Fruit fly (Drosophila melanogaster) whole organism, embryonic: ENCODE data around the gene AP-2alpha.

Experiments
- ATbp ChIP-seq: fragments of 200-800 bp; sonication (Bioruptor generic); optimal IDR thresholded peaks from 2 replicates; lab custom pipeline; 2017; ENCODE audit warnings: missing biosample characterization, mild to moderate bottlenecking, missing genetic modification characterization, missing genetic modification reagents
- Abd-B ChIP-seq: fragments of 200-800 bp; sonication (Bioruptor generic); optimal IDR thresholded peaks from 2 replicates; lab custom pipeline; 2018; ENCODE audit warnings: missing biosample characterization, mild to moderate bottlenecking, missing genetic modification characterization, moderate library complexity
- Blimp-1 ChIP-seq: fragments of 200-800 bp; sonication (Bioruptor generic); optimal IDR thresholded peaks from 3 replicates; lab custom pipeline; 2018; ENCODE audit warnings: missing biosample characterization, missing genetic modification characterization, mild to moderate bottlenecking, moderate library complexity, missing genetic modification reagents
- CG10147 ChIP-seq: fragments of 200-800 bp; sonication (Bioruptor generic); optimal IDR thresholded peaks from 2 replicates; lab custom pipeline; 2019; ENCODE audit warnings: missing biosample characterization, mild to moderate bottlenecking, missing genetic modification characterization, moderate library complexity
- CG11093 ChIP-seq: fragments of 200-800 bp; sonication (Bioruptor generic); IDR thresholded peaks from 3 replicates; pipeline ENCODE4 v1.3.6; 2022; ENCODE audit warnings: missing biosample characterization, missing genetic modification characterization
- CG12659 ChIP-seq: fragments of 200-800 bp; sonication (Bioruptor generic); optimal IDR thresholded peaks from 3 replicates; lab custom pipeline; 2017; ENCODE audit warnings: mild to moderate bottlenecking, missing biosample characterization, missing genetic modification reagents, missing genetic modification characterization
- CG12769 ChIP-seq: fragments of 200-800 bp; sonication (Bioruptor generic); optimal IDR thresholded peaks from 2 replicates; lab custom pipeline; 2019; ENCODE audit warnings: missing biosample characterization, mild to moderate bottlenecking, missing genetic modification characterization, moderate library complexity
- CG15696 ChIP-seq: fragments of 200-800 bp; sonication (Bioruptor generic); optimal IDR thresholded peaks from 2 replicates; lab custom pipeline; 2019; ENCODE audit warnings: missing biosample characterization, mild to moderate bottlenecking, missing genetic modification characterization, moderate library complexity
- CG17568 ChIP-seq: fragments of 200-800 bp; sonication (Bioruptor generic); optimal IDR thresholded peaks from 2 replicates; lab custom pipeline; 2018; ENCODE audit warnings: missing biosample characterization, mild to moderate bottlenecking, missing genetic modification characterization, moderate library complexity
- CG18764 ChIP-seq: fragments of 200-800 bp; sonication (Bioruptor generic); optimal IDR thresholded peaks from 3 replicates; lab custom pipeline; 2016; ENCODE audit warnings: missing biosample characterization, missing genetic modification characterization
- CG2199 ChIP-seq: fragments of 200-800 bp; sonication (Bioruptor generic); IDR thresholded peaks from 3 replicates; pipeline ENCODE4 v1.3.6; 2022; ENCODE audit warnings: missing biosample characterization, missing genetic modification characterization
- CG2202 ChIP-seq: fragments of 200-800 bp; sonication (Bioruptor generic); optimal IDR thresholded peaks from 2 replicates; lab custom pipeline; 2018; ENCODE audit warnings: missing biosample characterization, mild to moderate bottlenecking, missing genetic modification characterization
- CG4282 ChIP-seq: fragments of 200-800 bp; sonication (Bioruptor generic); optimal IDR thresholded peaks from 2 replicates; lab custom pipeline; 2016; ENCODE audit warnings: missing biosample characterization, missing genetic modification characterization
- CG4730 ChIP-seq: fragments of 200-800 bp; sonication (Bioruptor generic); IDR thresholded peaks from 2 replicates; pipeline ENCODE4 v1.3.6; 2022; ENCODE audit warnings: missing biosample characterization, missing genetic modification characterization
- CG4854 ChIP-seq: fragments of 200-800 bp; sonication (Bioruptor generic); optimal IDR thresholded peaks from 2 replicates; lab custom pipeline; 2016; ENCODE audit warnings: missing biosample characterization, missing genetic modification characterization, inconsistent platforms
- CG5180 ChIP-seq: fragments of 200-800 bp; sonication (Bioruptor generic); optimal IDR thresholded peaks from 3 replicates; lab custom pipeline; 2017; ENCODE audit warnings: missing biosample characterization, missing genetic modification characterization, mild to moderate bottlenecking, moderate library complexity, missing genetic modification reagents
- CG6765 ChIP-seq: fragments of 200-800 bp; sonication (Bioruptor generic); optimal IDR thresholded peaks from 3 replicates; lab custom pipeline; 2017; ENCODE audit warnings: missing biosample characterization, mild to moderate bottlenecking, missing genetic modification characterization
- CG6813 ChIP-seq: fragments of 200-800 bp; sonication (Bioruptor generic); optimal IDR thresholded peaks from 2 replicates; lab custom pipeline; 2017; ENCODE audit warnings: missing biosample characterization, missing genetic modification characterization, mild to moderate bottlenecking, moderate library complexity, missing genetic modification reagents
- CHES-1-like ChIP-seq: fragments of 200-800 bp; sonication (Bioruptor generic); optimal IDR thresholded peaks from 2 replicates; lab custom pipeline; 2016; ENCODE audit warnings: missing biosample characterization, missing genetic modification characterization
- CrebB ChIP-seq: fragments of 200-800 bp; sonication (Bioruptor generic); optimal IDR thresholded peaks from 3 replicates; lab custom pipeline; 2018; ENCODE audit warnings: missing biosample characterization, mild to moderate bottlenecking, missing genetic modification characterization
- D ChIP-seq, 2 experiments: fragments of 200-800 bp in 1 of 2; fragments of >200 bp in 1 of 2; sonication (Bioruptor generic) in 1 of 2; optimal IDR thresholded peaks; 2 replicates in 1 of 2; 3 replicates in 1 of 2; lab custom pipeline; 2017; ENCODE audit warnings: mild to moderate bottlenecking in 1 of 2, missing biosample characterization in 1 of 2, missing genetic modification characterization in 1 of 2, missing genetic modification reagents in 1 of 2
- Ets65A ChIP-seq: fragments of 200-800 bp; sonication (Bioruptor generic); peaks from one replicate; lab custom pipeline; 2016; ENCODE audit warnings: missing biosample characterization, missing genetic modification characterization
- Hey ChIP-seq: fragments of 200-800 bp; sonication (Bioruptor generic); optimal IDR thresholded peaks from 3 replicates; lab custom pipeline; 2018; ENCODE audit warnings: missing biosample characterization, mild to moderate bottlenecking, missing genetic modification characterization
- HmgD ChIP-seq: fragments of 200-800 bp; sonication (Bioruptor generic); optimal IDR thresholded peaks from 3 replicates; lab custom pipeline; 2016; ENCODE audit warnings: missing biosample characterization, missing genetic modification characterization
- HmgZ ChIP-seq: fragments of 200-800 bp; sonication (Bioruptor generic); optimal IDR thresholded peaks from 2 replicates; lab custom pipeline; 2018; ENCODE audit warnings: missing biosample characterization, mild to moderate bottlenecking, missing genetic modification characterization
- Hmr ChIP-seq: fragments of 200-800 bp; sonication (Bioruptor generic); optimal IDR thresholded peaks from 3 replicates; lab custom pipeline; 2017; ENCODE audit warnings: mild to moderate bottlenecking, missing biosample characterization, missing genetic modification reagents, missing genetic modification characterization
- MTF-1 ChIP-seq: fragments of 200-800 bp; sonication (Bioruptor generic); optimal IDR thresholded peaks from 2 replicates; lab custom pipeline; 2018; ENCODE audit warnings: missing biosample characterization, mild to moderate bottlenecking, missing genetic modification characterization, borderline replicate concordance
- Mes4 ChIP-seq: fragments of 200-800 bp; sonication (Bioruptor generic); optimal IDR thresholded peaks from 2 replicates; lab custom pipeline; 2016; ENCODE audit warnings: missing biosample characterization, missing genetic modification characterization
- Mrtf ChIP-seq: fragments of 200-800 bp; sonication (Bioruptor generic); IDR thresholded peaks from 3 replicates; pipeline ENCODE4 v1.3.6; 2022; ENCODE audit warnings: missing biosample characterization, missing genetic modification characterization
- PHDP ChIP-seq: fragments of 200-800 bp; sonication (Bioruptor generic); optimal IDR thresholded peaks from 3 replicates; lab custom pipeline; 2018; ENCODE audit warnings: missing biosample characterization, mild to moderate bottlenecking, missing genetic modification characterization, moderate library complexity
- Six4 ChIP-seq: fragments of 200-800 bp; sonication (Bioruptor generic); optimal IDR thresholded peaks from 2 replicates; lab custom pipeline; 2016; ENCODE audit warnings: missing biosample characterization, missing genetic modification characterization
- YL-1 ChIP-seq: fragments of 200-800 bp; sonication (Bioruptor generic); optimal IDR thresholded peaks from 3 replicates; lab custom pipeline; 2017; ENCODE audit warnings: missing biosample characterization, mild to moderate bottlenecking, missing genetic modification characterization
- aop ChIP-seq: fragments of 200-800 bp; sonication (Bioruptor generic); IDR thresholded peaks from 2 replicates; pipeline ENCODE4 v1.3.6; 2022; ENCODE audit warnings: missing biosample characterization, missing genetic modification characterization
- ase ChIP-seq: fragments of 200-800 bp; sonication (Bioruptor generic); IDR thresholded peaks from 3 replicates; pipeline ENCODE4 v1.3.6; 2022; ENCODE audit warnings: missing biosample characterization, missing genetic modification characterization
- bsh ChIP-seq, 2 experiments: fragments of 200-800 bp; sonication (Bioruptor generic); optimal IDR thresholded peaks; 2 replicates each; lab custom pipeline; 2017 to 2018; ENCODE audit warnings: mild to moderate bottlenecking in 2 of 2, missing biosample characterization in 2 of 2, missing genetic modification characterization in 2 of 2, moderate library complexity in 1 of 2
- ewg ChIP-seq: fragments of 200-800 bp; sonication (Bioruptor generic); optimal IDR thresholded peaks from 3 replicates; lab custom pipeline; 2017; ENCODE audit warnings: mild to moderate bottlenecking, missing biosample characterization, missing genetic modification reagents, missing genetic modification characterization
- exex ChIP-seq: fragments of 200-800 bp; sonication (Bioruptor generic); optimal IDR thresholded peaks from 4 replicates; lab custom pipeline; 2018; ENCODE audit warnings: missing biosample characterization, mild to moderate bottlenecking, missing genetic modification characterization, moderate library complexity
- fd3F ChIP-seq: fragments of 200-800 bp; sonication (Bioruptor generic); optimal IDR thresholded peaks from 2 replicates; lab custom pipeline; 2018; ENCODE audit warnings: missing biosample characterization, mild to moderate bottlenecking, missing genetic modification characterization, moderate library complexity
- fd64A ChIP-seq: fragments of 200-800 bp; sonication (Bioruptor generic); optimal IDR thresholded peaks from 3 replicates; lab custom pipeline; 2018; ENCODE audit warnings: missing biosample characterization, mild to moderate bottlenecking, missing genetic modification characterization
- gce ChIP-seq: fragments of 200-800 bp; sonication (Bioruptor generic); IDR thresholded peaks from 3 replicates; pipeline ENCODE4 v1.3.6; 2022; ENCODE audit warnings: missing biosample characterization, missing genetic modification characterization
- gsb-n ChIP-seq: fragments of 200-800 bp; sonication (Bioruptor generic); optimal IDR thresholded peaks from 3 replicates; lab custom pipeline; 2018; ENCODE audit warnings: missing biosample characterization, mild to moderate bottlenecking, missing genetic modification characterization
- ken ChIP-seq: fragments of 200-800 bp; sonication (Bioruptor generic); IDR thresholded peaks from 3 replicates; pipeline ENCODE4 v1.3.6; 2022; ENCODE audit warnings: missing biosample characterization, missing genetic modification characterization
- lilli ChIP-seq: fragments of 200-800 bp; sonication (Bioruptor generic); optimal IDR thresholded peaks from 3 replicates; lab custom pipeline; 2016; ENCODE audit warnings: missing biosample characterization, missing genetic modification characterization
- luna ChIP-seq: fragments of 200-800 bp; sonication (Bioruptor generic); optimal IDR thresholded peaks from 2 replicates; lab custom pipeline; 2016; ENCODE audit warnings: missing biosample characterization, missing genetic modification characterization
- org-1 ChIP-seq: fragments of 200-800 bp; sonication (Bioruptor generic); optimal IDR thresholded peaks from 2 replicates; lab custom pipeline; 2017; ENCODE audit warnings: missing biosample characterization, missing genetic modification characterization
- sens ChIP-seq: fragments of 200-800 bp; sonication (Bioruptor generic); peaks from one replicate; lab custom pipeline; 2016; ENCODE audit warnings: missing biosample characterization, missing genetic modification characterization
- seq ChIP-seq: fragments of 200-800 bp; sonication (Bioruptor generic); IDR thresholded peaks from 2 replicates; pipeline ENCODE4 v1.3.6; 2022; ENCODE audit warnings: missing biosample characterization, missing genetic modification characterization
- sqz ChIP-seq: fragments of 200-800 bp; sonication (Bioruptor generic); optimal IDR thresholded peaks from 3 replicates; lab custom pipeline; 2018; ENCODE audit warnings: missing biosample characterization, mild to moderate bottlenecking, missing genetic modification characterization
- sr ChIP-seq: fragments of 200-800 bp; sonication (Bioruptor generic); IDR thresholded peaks from 3 replicates; pipeline ENCODE4 v1.3.6; 2022; ENCODE audit warnings: missing biosample characterization, missing genetic modification characterization
- zen2 ChIP-seq: fragments of 200-800 bp; sonication (Bioruptor generic); IDR thresholded peaks from 3 replicates; pipeline ENCODE4 v1.3.6; 2022; ENCODE audit warnings: missing biosample characterization, missing genetic modification characterization; ENCODE audit not compliant: partially characterized antibody

Gene AP-2alpha

DNA sequence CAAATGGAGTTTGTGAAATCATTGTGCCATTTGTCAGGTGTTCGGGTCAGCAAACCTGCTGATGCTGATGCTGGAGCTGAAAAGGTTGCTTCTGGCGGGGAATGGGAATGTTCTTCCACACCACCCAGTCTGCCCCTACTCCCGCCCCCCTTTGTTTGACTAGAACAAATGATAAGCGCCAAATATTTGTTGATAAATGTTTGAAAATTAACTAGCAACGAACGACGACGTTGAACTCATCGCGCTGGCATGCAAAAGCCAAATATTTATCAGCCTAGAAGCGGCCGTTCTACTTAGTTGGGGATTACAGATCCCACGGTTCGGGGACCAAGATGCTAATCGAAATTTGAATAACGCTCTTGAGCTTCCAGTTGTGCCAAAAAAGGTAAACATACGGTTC is 10.9 kb upstream of the AP-2alpha start (continued):
- TF ChIP-seq CG11093, result no peak
- TF ChIP-seq CrebB (tag; lab: Kevin White, UChicago), result peak; percentile 0
- TF ChIP-seq CG2199 (GFP tag; lab: Robert Waterston, UW), result no peak
- TF ChIP-seq sr (GFP tag; lab: Robert Waterston, UW), result no peak
- no peak for TF ChIP-seq Hey
- no peak for TF ChIP-seq lilli
- no peak for TF ChIP-seq D (optimal IDR thresholded peaks at IDR 0.05; lab: Kevin White, UChicago)
- TF ChIP-seq D (GFP tag; optimal IDR thresholded peaks at IDR 0.05; lab: Kevin White, UChicago), result no peak
- peak; percentile 52 for TF ChIP-seq Hmr (GFP tag; lab: Kevin White, UChicago)
- peak; percentile 30 for TF ChIP-seq CG6765 (GFP tag; lab: Kevin White, UChicago)
- TF ChIP-seq CG6813 (GFP tag; lab: Kevin White, UChicago), result peak; percentile 56
- no peak for TF ChIP-seq gce (GFP tag; lab: Robert Waterston, UW)
- TF ChIP-seq CG12659 (GFP tag; lab: Kevin White, UChicago), result no peak
- TF ChIP-seq ase (GFP tag; lab: Robert Waterston, UW), result no peak
- no peak for TF ChIP-seq zen2
- TF ChIP-seq seq (GFP tag; lab: Robert Waterston, UW), result no peak
- peak; percentile 19 for TF ChIP-seq MTF-1 (GFP tag; lab: Kevin White, UChicago)
- peak; percentile 60 for TF ChIP-seq ATbp
- peak; percentile 10 for TF ChIP-seq HmgZ (tag; lab: Kevin White, UChicago)
- peak; percentile 46 for TF ChIP-seq PHDP (tag; lab: Kevin White, UChicago)
- no peak for TF ChIP-seq CG15696 (tag; lab: Kevin White, UChicago)
- TF ChIP-seq fd3F, result peak; percentile 6
- no peak for TF ChIP-seq ken
- no peak for TF ChIP-seq gsb-n (tag; lab: Kevin White, UChicago)
- peak; percentile 1 for TF ChIP-seq exex (tag; lab: Kevin White, UChicago)
- no peak for TF ChIP-seq org-1 (GFP tag; lab: Kevin White, UChicago)
- TF ChIP-seq CG18764 (GFP tag; lab: Kevin White, UChicago), result no peak
- TF ChIP-seq sqz (GFP tag; lab: Kevin White, UChicago), result no peak
- no peak for TF ChIP-seq CG5180 (GFP tag; lab: Kevin White, UChicago)
- peak; percentile 31 for TF ChIP-seq CG17568 (GFP tag; lab: Kevin White, UChicago)
- TF ChIP-seq CG12769 (tag; lab: Kevin White, UChicago), result peak; percentile 68
- TF ChIP-seq CG10147, result peak; percentile 5
- TF ChIP-seq Mes4 (GFP tag; lab: Kevin White, UChicago), result no peak
- TF ChIP-seq bsh (GFP tag; optimal IDR thresholded peaks at IDR 0.05; lab: Kevin White, UChicago), result peak in 1 of 2 experiments; percentile 29
- no peak for TF ChIP-seq HmgD (GFP tag; lab: Kevin White, UChicago)
- TF ChIP-seq Blimp-1, result peak; percentile 8
- TF ChIP-seq sens (GFP tag; lab: Kevin White, UChicago), result peak; percentile 34
- TF ChIP-seq fd64A (GFP tag; lab: Kevin White, UChicago), result no peak
- no peak for TF ChIP-seq CG4730 (GFP tag; lab: Robert Waterston, UW)
- no peak for TF ChIP-seq CG4282 (GFP tag; lab: Kevin White, UChicago)
- TF ChIP-seq Abd-B (GFP tag; lab: Kevin White, UChicago), result no peak
- no peak for TF ChIP-seq CG4854 (GFP tag; lab: Kevin White, UChicago)
- no peak for TF ChIP-seq aop (GFP tag; lab: Robert Waterston, UW)
- no peak for TF ChIP-seq Six4 (GFP tag; lab: Kevin White, UChicago)
- TF ChIP-seq YL-1 (GFP tag; lab: Kevin White, UChicago), result no peak
- TF ChIP-seq CG2202 (tag; lab: Kevin White, UChicago), result peak; percentile 3
- TF ChIP-seq luna (GFP tag; lab: Kevin White, UChicago), result no peak
- TF ChIP-seq Ets65A (GFP tag; lab: Kevin White, UChicago), result no peak
- no peak for TF ChIP-seq CHES-1-like (GFP tag; lab: Kevin White, UChicago)
- no peak for TF ChIP-seq ewg (GFP tag; lab: Kevin White, UChicago)
- TF ChIP-seq Mrtf (GFP tag; lab: Robert Waterston, UW), result no peak
